Worm (Caenorhabditis elegans): ENCODE data around the gene cng-3.

ce11 chrIV:9510439-9510838 lies 29.6 kb upstream of the cng-3 start, which contains the start of gene C33A12.4:
- TF ChIP-seq F13H6.1 (tag; optimal IDR thresholded peaks at IDR 0.05) (no peak), ama-1 (optimal IDR thresholded peaks at IDR 0.05) (no peak), ceh-19 (GFP tag; optimal IDR thresholded peaks at IDR 0.05) (no peak)

All from whole organism, late embryonic.